Fruit fly (Drosophila melanogaster): ENCODE measurements around the gene CG31855.

dm6 chr2L:13367378-13367777 is 1.6 kb upstream of the CG31855 start, which contains the start of gene Tap42:
- TF ChIP-seq pad (GFP tag; optimal IDR thresholded peaks at IDR 0.05) (no peak), CG14711 (tag; optimal IDR thresholded peaks at IDR 0.05) (no peak), CG7101 (tag; optimal IDR thresholded peaks at IDR 0.05) (peak; percentile 34), CG11617 (GFP tag; optimal IDR thresholded peaks at IDR 0.05) (no peak), tj (GFP tag; optimal IDR thresholded peaks at IDR 0.05) (no peak), Hr96 (GFP tag; optimal IDR thresholded peaks at IDR 0.05) (no peak), kay (GFP tag; ENCODE audit: borderline replicate concordance) (no peak), CG5204 (GFP tag; optimal IDR thresholded peaks at IDR 0.05) (no peak), Crg-1 (GFP tag; optimal IDR thresholded peaks at IDR 0.05) (no peak), CG12768 (GFP tag; optimal IDR thresholded peaks at IDR 0.05) (no peak), cic (GFP tag; optimal IDR thresholded peaks at IDR 0.05) (peak; percentile 22), toe (GFP tag; optimal IDR thresholded peaks at IDR 0.05) (no peak), cnc (optimal IDR thresholded peaks at IDR 0.05) (no peak)
